Fruit fly (Drosophila melanogaster): ENCODE results near the gene ranshi.

ranshi gene

dm6 chr3R:8722962-8723548 lies 6.4 kb downstream of the ranshi start, which contains the start of gene nom (continued):
- TF ChIP-seq GATAe (GFP tag; conservative IDR thresholded peaks at IDR 0.05) (no peak), dysf (GFP tag; IDR thresholded peaks at IDR 0.05) (no peak), bowl (GFP tag; IDR thresholded peaks at IDR 0.05) (no peak), CG9727 (GFP tag; optimal IDR thresholded peaks at IDR 0.05) (no peak), sob (GFP tag; IDR thresholded peaks at IDR 0.05) (no peak), hth (optimal IDR thresholded peaks at IDR 0.05) (no peak), MESR4 (GFP tag; optimal IDR thresholded peaks at IDR 0.05) (peak; percentile 41), NC2α (GFP tag; optimal IDR thresholded peaks at IDR 0.05) (no peak), Med (GFP tag) (peak; percentile 67), shn (GFP tag; optimal IDR thresholded peaks at IDR 0.05) (no peak), Nf-YC (tag; optimal IDR thresholded peaks at IDR 0.05) (no peak), ham (GFP tag; IDR thresholded peaks at IDR 0.05) (no peak), CG4617 (GFP tag; optimal IDR thresholded peaks at IDR 0.05; ENCODE audit: borderline replicate concordance) (peak; percentile 40), ase (GFP tag; IDR thresholded peaks at IDR 0.05) (no peak), CG31441 (GFP tag; IDR thresholded peaks at IDR 0.05) (no peak), dmrt11E (tag; optimal IDR thresholded peaks at IDR 0.05) (no peak), insv (GFP tag; optimal IDR thresholded peaks at IDR 0.05) (peak in 1 of 2 experiments; percentile 7), Myb (GFP tag; optimal IDR thresholded peaks at IDR 0.05) (peak; percentile 88), Ssrp (tag; optimal IDR thresholded peaks at IDR 0.05) (no peak), ftz-f1 (GFP tag; optimal IDR thresholded peaks at IDR 0.05) (no peak), Hmr (GFP tag; optimal IDR thresholded peaks at IDR 0.05) (no peak), zen2 (GFP tag; IDR thresholded peaks at IDR 0.05; ENCODE audit: partially characterized antibody) (no peak), salm (tag; optimal IDR thresholded peaks at IDR 0.05) (no peak)

- TF ChIP-seq otp (GFP tag; IDR thresholded peaks at IDR 0.05): no peak
- TF ChIP-seq phol (tag; optimal IDR thresholded peaks at IDR 0.05): no peak
- TF ChIP-seq crp (GFP tag; optimal IDR thresholded peaks at IDR 0.05): no peak
- no peak for TF ChIP-seq ham (GFP tag; IDR thresholded peaks at IDR 0.05)
- no peak for TF ChIP-seq CG34376 (GFP tag; optimal IDR thresholded peaks at IDR 0.05)
- no peak for TF ChIP-seq CG9215 (GFP tag; IDR thresholded peaks at IDR 0.05)
- TF ChIP-seq HLH54F (GFP tag; optimal IDR thresholded peaks at IDR 0.05): no peak
- TF ChIP-seq CG42726 (GFP tag; IDR thresholded peaks at IDR 0.05; ENCODE audit: partially characterized antibody): no peak
- TF ChIP-seq CG9609 (GFP tag; optimal IDR thresholded peaks at IDR 0.05): no peak
- no peak for TF ChIP-seq CG5953 (GFP tag; IDR thresholded peaks at IDR 0.05)
- no peak for TF ChIP-seq CG11247 (GFP tag; IDR thresholded peaks at IDR 0.05)
Observed at dm6 chr3R:8721071-8721470, 8.4 kb downstream of the ranshi start, which contains the start of gene CG8136. Gene CG8136, plus strand, starts transcription at chr3R:8721371.

dm6 chr3R:8718898-8719297 lies 10.6 kb downstream of the ranshi start, which contains the start of gene CG11760:
Gene CG11760, plus strand, starts transcription at chr3R:8719198.
- TF ChIP-seq Med (GFP tag): peak; percentile 61
- TF ChIP-seq Doc3 (GFP tag; IDR thresholded peaks at IDR 0.05; ENCODE audit: partially characterized antibody): 0 out of 3 replicates have a peak, but pooled peaks have one; percentile 16
- no peak for TF ChIP-seq hb (GFP tag; IDR thresholded peaks at IDR 0.05; ENCODE audit: partially characterized antibody)
- no peak for TF ChIP-seq CG17385 (GFP tag; optimal IDR thresholded peaks at IDR 0.05)
- TF ChIP-seq sens (GFP tag): peak; percentile 30

Data from whole organism, embryonic.